Fruit fly (Drosophila melanogaster): Measurements from ENCODE around the gene Nprl2.

DNA sequence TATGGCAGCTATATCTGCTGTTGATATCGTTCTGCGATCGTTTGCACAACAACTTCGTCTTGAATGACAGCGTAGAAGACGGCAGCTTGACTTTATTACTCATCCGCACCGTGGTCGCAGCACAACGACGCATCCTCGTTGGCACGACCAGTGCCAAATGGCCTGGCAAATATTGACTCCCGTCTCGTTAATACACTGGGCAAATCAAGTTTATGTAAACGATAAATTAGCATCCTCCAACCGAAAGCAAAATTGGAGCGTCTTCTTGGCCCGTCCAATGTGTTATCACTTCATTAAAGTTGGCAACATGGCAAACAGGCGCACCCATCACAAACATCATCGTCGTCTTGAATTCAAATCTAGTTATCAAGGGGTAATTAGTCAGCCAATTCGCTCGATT is 33.3 kb upstream of the Nprl2 start:
- TF ChIP-seq CG17806 (tag; optimal IDR thresholded peaks at IDR 0.05) (no peak), Snoo (tag; optimal IDR thresholded peaks at IDR 0.05) (no peak), EcR (GFP tag; optimal IDR thresholded peaks at IDR 0.05) (no peak), Pif1A (GFP tag; optimal IDR thresholded peaks at IDR 0.05) (no peak), Pif1B (GFP tag; optimal IDR thresholded peaks at IDR 0.05) (no peak), CG12605 (GFP tag; IDR thresholded peaks at IDR 0.05) (no peak), CG34367 (tag; optimal IDR thresholded peaks at IDR 0.05) (no peak), gl (tag; optimal IDR thresholded peaks at IDR 0.05) (no peak), CG14655 (GFP tag; optimal IDR thresholded peaks at IDR 0.05) (no peak), Ets98B (GFP tag; IDR thresholded peaks at IDR 0.05) (no peak), CG10348 (GFP tag; IDR thresholded peaks at IDR 0.05) (no peak)

Measured in whole organism, pupa.